Fruit fly (Drosophila melanogaster) whole organism, wandering third instar larva: ENCODE data around the gene CG15142.

Experiments
- CG9705 ChIP-seq: fragments of 200-800 bp; sonication (Bioruptor generic); optimal IDR thresholded peaks from 2 replicates; lab custom pipeline; 2018; ENCODE audit warnings: missing biosample characterization, mild to moderate bottlenecking, missing genetic modification characterization
- HLH106 ChIP-seq: fragments of 200-800 bp; optimal IDR thresholded peaks from 3 replicates; lab custom pipeline; 2019; ENCODE audit warnings: missing biosample characterization, mild to moderate bottlenecking, missing genetic modification characterization, moderate library complexity
- Hnf4 ChIP-seq: fragments of 200-800 bp; sonication (Bioruptor generic); optimal IDR thresholded peaks from 2 replicates; lab custom pipeline; 2016; ENCODE audit warnings: missing biosample characterization, mild to moderate bottlenecking, missing genetic modification characterization
- Hr78 ChIP-seq: fragments of >200 bp; optimal IDR thresholded peaks from 2 replicates; lab custom pipeline; 2017; ENCODE audit warnings: missing biosample characterization, missing genetic modification characterization
- OdsH ChIP-seq: fragments of 200-800 bp; sonication (Bioruptor generic); optimal IDR thresholded peaks from 2 replicates; lab custom pipeline; 2016; ENCODE audit warnings: missing biosample characterization, mild to moderate bottlenecking, missing genetic modification characterization
- Rel ChIP-seq, 2 experiments: fragments of 200-800 bp; sonication (Bioruptor generic) in 1 of 2; optimal IDR thresholded peaks; 2 replicates in 1 of 2; 3 replicates in 1 of 2; lab custom pipeline; 2016 to 2019; ENCODE audit warnings: mild to moderate bottlenecking in 2 of 2, missing biosample characterization in 2 of 2, missing genetic modification characterization in 2 of 2, moderate library complexity in 1 of 2
- Vsx2 ChIP-seq: fragments of 200-300, 225-300 bp; sonication (Bioruptor generic); optimal IDR thresholded peaks from 2 replicates; lab custom pipeline; 2018; ENCODE audit warnings: missing biosample characterization, missing genetic modification characterization; ENCODE audit not compliant: partially characterized antibody
- dl ChIP-seq, 2 experiments: fragments of 175-275, 200-275 bp in 1 of 2; fragments of 200-275 bp in 1 of 2; sonication (Bioruptor generic); optimal IDR thresholded peaks; lab custom pipeline; 2018; ENCODE audit warnings: mild to moderate bottlenecking in 2 of 2, missing biosample characterization in 2 of 2, missing genetic modification characterization in 2 of 2, moderate library complexity in 2 of 2; ENCODE audit not compliant: partially characterized antibody in 2 of 2, insufficient read depth in 1 of 2
- ey ChIP-seq: fragments of 200-800 bp; sonication (Bioruptor generic); optimal IDR thresholded peaks from 2 replicates; lab custom pipeline; 2016; ENCODE audit warnings: missing biosample characterization, missing genetic modification characterization
- fru ChIP-seq: fragments of 200-800 bp; sonication (Bioruptor generic); optimal IDR thresholded peaks from 3 replicates; lab custom pipeline; 2016; ENCODE audit warnings: missing biosample characterization, mild to moderate bottlenecking, missing genetic modification characterization
- h ChIP-seq: fragments of 200-800 bp; sonication (Bioruptor generic); optimal IDR thresholded peaks from 3 replicates; lab custom pipeline; 2016; ENCODE audit warnings: missing biosample characterization, mild to moderate bottlenecking, missing genetic modification characterization
- lola ChIP-seq: fragments of >200 bp; optimal IDR thresholded peaks from 2 replicates; lab custom pipeline; 2017; ENCODE audit warnings: missing biosample characterization, missing genetic modification characterization
- psq ChIP-seq: fragments of 200-800 bp; sonication (Bioruptor generic); optimal IDR thresholded peaks from 3 replicates; lab custom pipeline; 2017; ENCODE audit warnings: missing biosample characterization, mild to moderate bottlenecking, missing genetic modification characterization, moderate library complexity

DNA sequence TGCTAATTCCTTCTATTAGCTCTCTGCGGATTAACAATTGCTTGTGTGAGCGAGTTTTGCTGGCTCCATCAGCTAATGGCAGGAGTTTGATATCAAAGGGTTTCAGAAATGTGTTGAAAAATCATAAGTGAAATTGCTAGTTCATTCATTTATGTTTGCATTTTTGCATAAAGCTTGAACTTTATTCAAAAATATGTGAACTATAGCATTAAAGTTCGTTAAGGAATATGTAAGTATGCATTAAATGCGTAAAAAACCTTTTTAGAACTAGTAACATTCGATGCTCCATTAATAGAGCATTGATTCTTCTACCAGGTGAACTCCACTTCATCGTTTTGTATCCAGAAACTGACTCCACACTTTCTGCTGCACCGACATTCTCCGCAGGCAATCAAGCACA is 5.9 kb downstream of the CG15142 start:
- no peak for TF ChIP-seq dl (GFP tag; optimal IDR thresholded peaks at IDR 0.05; lab: Kevin White, UChicago; ENCODE audit: insufficient read depth in 1 of 2, partially characterized antibody in 2 of 2)
- no peak for TF ChIP-seq ey (GFP tag; lab: Kevin White, UChicago)
- no peak for TF ChIP-seq OdsH
- TF ChIP-seq HLH106 (tag; lab: Kevin White, UChicago): no peak
- no peak for TF ChIP-seq fru (GFP tag; lab: Kevin White, UChicago)
- TF ChIP-seq CG9705 (GFP tag; lab: Kevin White, UChicago): no peak
- TF ChIP-seq psq (GFP tag; lab: Kevin White, UChicago): no peak
- TF ChIP-seq Vsx2: no peak
- no peak for TF ChIP-seq lola (GFP tag; lab: Kevin White, UChicago)
- no peak for TF ChIP-seq h (GFP tag; lab: Kevin White, UChicago)
- no peak for TF ChIP-seq Hnf4 (GFP tag; lab: Kevin White, UChicago)
- TF ChIP-seq Rel (GFP tag; optimal IDR thresholded peaks at IDR 0.05; lab: Kevin White, UChicago): no peak
- TF ChIP-seq Rel (tag; optimal IDR thresholded peaks at IDR 0.05; lab: Kevin White, UChicago): no peak
- TF ChIP-seq Hr78: no peak
